Worm (Caenorhabditis elegans) whole organism, L3 larva: Measurements from ENCODE around the gene K04B12.2.

ENCODE experiments used
- ceh-16 ChIP-seq: sonication (generic microtip); optimal IDR thresholded peaks from 2 replicates; lab custom pipeline; 2017; ENCODE audit warnings: missing biosample characterization, missing genetic modification characterization
- nhr-11 ChIP-seq: fragments of 150-350 bp; optimal IDR thresholded peaks from 2 replicates; lab custom pipeline; 2014; ENCODE audit warnings: missing biosample characterization, missing genetic modification characterization
- nhr-28 ChIP-seq: fragments of 150-350 bp; optimal IDR thresholded peaks from 2 replicates; lab custom pipeline; 2014; ENCODE audit warnings: missing biosample characterization, missing genetic modification characterization
- nhr-76 ChIP-seq: fragments of 150-350 bp; sonication (generic microtip); optimal IDR thresholded peaks from 5 replicates; lab custom pipeline; 2014; ENCODE audit warnings: missing biosample characterization, missing genetic modification characterization
- nhr-77 ChIP-seq: fragments of 150-350 bp; optimal IDR thresholded peaks from 2 replicates; lab custom pipeline; 2014; ENCODE audit warnings: missing biosample characterization, missing genetic modification characterization
- unc-39 ChIP-seq: sonication (generic microtip); optimal IDR thresholded peaks from 4 replicates; lab custom pipeline; 2017; ENCODE audit warnings: missing biosample characterization, missing genetic modification characterization
- zag-1 ChIP-seq: fragments of 150-350 bp; optimal IDR thresholded peaks from 2 replicates; lab custom pipeline; 2014; ENCODE audit warnings: missing biosample characterization, missing genetic modification characterization
- ztf-11 ChIP-seq: fragments of 150-350 bp; optimal IDR thresholded peaks from 2 replicates; lab custom pipeline; 2014; ENCODE audit warnings: missing biosample characterization, missing genetic modification characterization

ce11 chrII:14413709-14414108, 24.1 kb downstream of the K04B12.2 start:
- no peak for TF ChIP-seq nhr-77 (tag; lab: Kevin White, UChicago)
- no peak for TF ChIP-seq unc-39
- no peak for TF ChIP-seq nhr-76 (tag; lab: Kevin White, UChicago)
- TF ChIP-seq ceh-16 (tag; lab: Kevin White, UChicago), result no peak
- no peak for TF ChIP-seq nhr-28 (tag; lab: Kevin White, UChicago)
- TF ChIP-seq zag-1 (tag; lab: Kevin White, UChicago), result no peak
- no peak for TF ChIP-seq nhr-11 (tag; lab: Kevin White, UChicago)
- no peak for TF ChIP-seq ztf-11 (tag; lab: Kevin White, UChicago)
